Worm (Caenorhabditis elegans) whole organism, L1 larva: Measurements from ENCODE around the gene F58E2.3.
A peak's percentile ranks its signal among the peaks of the same experiment; 100 is the strongest.

Experiments used
- C16A3.4 ChIP-seq: fragments of 150-350 bp; optimal IDR thresholded peaks from 2 replicates; lab custom pipeline; 2014; ENCODE audit warnings: missing biosample characterization, missing genetic modification characterization
- Y116A8C.19 ChIP-seq: sonication (generic microtip); optimal IDR thresholded peaks from 2 replicates; lab custom pipeline; 2016; ENCODE audit warnings: missing compliant biosample characterization, missing genetic modification characterization, borderline replicate concordance
- aha-1 ChIP-seq: fragments of 150-350 bp; optimal IDR thresholded peaks from 2 replicates; lab custom pipeline; 2014; ENCODE audit warnings: missing biosample characterization, missing genetic modification characterization
- alr-1 ChIP-seq: fragments of 200-800 bp; sonication (Bioruptor generic); optimal IDR thresholded peaks from 2 replicates; lab custom pipeline; 2018; ENCODE audit warnings: borderline replicate concordance, mild to moderate bottlenecking, missing genetic modification characterization, missing compliant biosample characterization
- ama-1 ChIP-seq: fragments of 150-350 bp; optimal IDR thresholded peaks from 2 replicates; lab custom pipeline; 2014
- ceh-63 ChIP-seq: fragments of 200-800 bp; sonication (Bioruptor generic); optimal IDR thresholded peaks from 2 replicates; lab custom pipeline; 2018; ENCODE audit warnings: mild to moderate bottlenecking, missing genetic modification characterization, missing compliant biosample characterization
- ceh-82 ChIP-seq, 3 experiments: fragments of 150-350 bp in 1 of 3; sonication (generic microtip) in 2 of 3; optimal IDR thresholded peaks; 2 replicates each; lab custom pipeline; 2014 to 2017; ENCODE audit warnings: missing biosample characterization in 3 of 3, missing genetic modification characterization in 3 of 3
- ceh-90 ChIP-seq: sonication (generic microtip); optimal IDR thresholded peaks from 2 replicates; lab custom pipeline; 2016; ENCODE audit warnings: missing genetic modification characterization, missing compliant biosample characterization
- ces-1 ChIP-seq: fragments of 150-350 bp; optimal IDR thresholded peaks from 2 replicates; lab custom pipeline; 2014; ENCODE audit warnings: missing biosample characterization, missing genetic modification reagents, missing genetic modification characterization
- dsc-1 ChIP-seq: sonication (generic microtip); optimal IDR thresholded peaks from 2 replicates; lab custom pipeline; 2016; ENCODE audit warnings: mild to moderate bottlenecking, missing genetic modification characterization, missing compliant biosample characterization
- efl-1 ChIP-seq, 4 experiments: fragments of 150-350 bp; optimal IDR thresholded peaks in 3 of 4; peaks in 1 of 4; 1 replicate in 1 of 4; 2 replicates in 3 of 4; lab custom pipeline; 2014; ENCODE audit warnings: missing biosample characterization in 2 of 4, missing genetic modification characterization in 2 of 4, missing genetic modification reagents in 2 of 4
- elt-2 ChIP-seq: sonication (generic microtip); optimal IDR thresholded peaks from 2 replicates; lab custom pipeline; 2016; ENCODE audit warnings: missing genetic modification characterization, mild to moderate bottlenecking, inconsistent platforms, missing compliant biosample characterization, missing genetic modification reagents
- elt-3 ChIP-seq, 6 experiments: fragments of 150-350 bp in 1 of 6; sonication (generic microtip); optimal IDR thresholded peaks; 2 replicates each; lab custom pipeline; 2017 to 2018; ENCODE audit warnings: missing biosample characterization in 6 of 6, missing genetic modification characterization in 6 of 6, inconsistent platforms in 1 of 6
- fkh-4 ChIP-seq: sonication (generic microtip); optimal IDR thresholded peaks from 2 replicates; lab custom pipeline; 2016; ENCODE audit warnings: missing compliant biosample characterization, missing genetic modification characterization, borderline replicate concordance
- fkh-8 ChIP-seq: sonication (generic microtip); optimal IDR thresholded peaks from 2 replicates; lab custom pipeline; 2016; ENCODE audit warnings: mild to moderate bottlenecking, missing genetic modification characterization, missing compliant biosample characterization
- fos-1 ChIP-seq: fragments of 150-350 bp; optimal IDR thresholded peaks from 2 replicates; lab custom pipeline; 2014; ENCODE audit warnings: missing biosample characterization, missing genetic modification characterization
- grh-1 ChIP-seq: fragments of 200-800 bp; sonication (Bioruptor generic); IDR thresholded peaks from 2 replicates; pipeline ENCODE4 v1.3.6; 2022; ENCODE audit warnings: missing genetic modification reagents, missing genetic modification characterization, missing compliant biosample characterization
- hpl-2 ChIP-seq: fragments of 150-350 bp; optimal IDR thresholded peaks from 2 replicates; lab custom pipeline; 2014; ENCODE audit warnings: missing biosample characterization, missing genetic modification reagents, missing genetic modification characterization
- isw-1 ChIP-seq: fragments of 200-800 bp; sonication (Bioruptor generic); IDR thresholded peaks from 2 replicates; pipeline ENCODE4 v1.3.6; 2022; ENCODE audit warnings: missing genetic modification characterization, missing compliant biosample characterization
- jun-1 ChIP-seq: fragments of 150-350 bp; optimal IDR thresholded peaks from 2 replicates; lab custom pipeline; 2014; ENCODE audit warnings: missing biosample characterization, missing genetic modification reagents, missing genetic modification characterization
- lin-13 ChIP-seq: fragments of 150-350 bp; optimal IDR thresholded peaks from 2 replicates; lab custom pipeline; 2014; ENCODE audit warnings: missing biosample characterization, missing genetic modification reagents, missing genetic modification characterization
- lin-15B ChIP-seq: fragments of 150-350 bp; sonication (generic microtip); optimal IDR thresholded peaks from 3 replicates; lab custom pipeline; 2014; ENCODE audit warnings: missing biosample characterization, missing genetic modification characterization
- lin-35 ChIP-seq, 2 experiments: fragments of 150-350 bp; optimal IDR thresholded peaks; 2 replicates each; lab custom pipeline; 2014; ENCODE audit warnings: missing biosample characterization in 2 of 2, missing genetic modification characterization in 2 of 2, missing genetic modification reagents in 2 of 2
- lir-3 ChIP-seq: sonication (generic microtip); optimal IDR thresholded peaks from 2 replicates; lab custom pipeline; 2016; ENCODE audit warnings: mild to moderate bottlenecking, missing genetic modification characterization, moderate library complexity, missing compliant biosample characterization; ENCODE audit not compliant: poor library complexity
- lsy-2 ChIP-seq, 2 experiments: fragments of 150-350 bp; optimal IDR thresholded peaks; 2 replicates each; lab custom pipeline; 2014; ENCODE audit warnings: missing biosample characterization in 2 of 2, missing genetic modification characterization in 2 of 2
- mef-2 ChIP-seq: fragments of 150-350 bp; optimal IDR thresholded peaks from 2 replicates; lab custom pipeline; 2014; ENCODE audit warnings: missing biosample characterization, missing genetic modification characterization
- nhr-11 ChIP-seq: fragments of 150-350 bp; optimal IDR thresholded peaks from 2 replicates; lab custom pipeline; 2014; ENCODE audit warnings: missing biosample characterization, missing genetic modification characterization
- nhr-12 ChIP-seq: sonication (generic microtip); optimal IDR thresholded peaks from 2 replicates; lab custom pipeline; 2017; ENCODE audit warnings: missing biosample characterization, missing genetic modification characterization
- nhr-20 ChIP-seq: sonication (generic microtip); optimal IDR thresholded peaks from 2 replicates; lab custom pipeline; 2016; ENCODE audit warnings: mild to moderate bottlenecking, missing genetic modification characterization, missing compliant biosample characterization
- nhr-237 ChIP-seq: fragments of 150-350 bp; optimal IDR thresholded peaks from 2 replicates; lab custom pipeline; 2014; ENCODE audit warnings: missing biosample characterization, missing genetic modification characterization
- nhr-28 ChIP-seq: fragments of 150-350 bp; optimal IDR thresholded peaks from 2 replicates; lab custom pipeline; 2014; ENCODE audit warnings: missing biosample characterization, missing genetic modification characterization
- nhr-47 ChIP-seq: sonication (generic microtip); optimal IDR thresholded peaks from 2 replicates; lab custom pipeline; 2016; ENCODE audit warnings: mild to moderate bottlenecking, missing genetic modification characterization, moderate library complexity, missing compliant biosample characterization
- nhr-76 ChIP-seq: sonication (generic microtip); optimal IDR thresholded peaks from 2 replicates; lab custom pipeline; 2017; ENCODE audit warnings: missing biosample characterization, missing genetic modification characterization
- nhr-77 ChIP-seq: fragments of 150-350 bp; optimal IDR thresholded peaks from 2 replicates; lab custom pipeline; 2014; ENCODE audit warnings: missing biosample characterization, missing genetic modification characterization
- rnt-1 ChIP-seq: sonication (generic microtip); optimal IDR thresholded peaks from 2 replicates; lab custom pipeline; 2016; ENCODE audit warnings: mild to moderate bottlenecking, missing genetic modification characterization, moderate library complexity, missing compliant biosample characterization
- skn-1 ChIP-seq: fragments of 150-350 bp; optimal IDR thresholded peaks from 2 replicates; lab custom pipeline; 2014; ENCODE audit warnings: missing biosample characterization, missing genetic modification characterization
- swsn-7 ChIP-seq: sonication (generic microtip); optimal IDR thresholded peaks from 2 replicates; lab custom pipeline; 2016; ENCODE audit warnings: missing genetic modification characterization, missing compliant biosample characterization
- tbx-2 ChIP-seq: sonication (generic microtip); optimal IDR thresholded peaks from 2 replicates; lab custom pipeline; 2016; ENCODE audit warnings: missing genetic modification characterization, missing compliant biosample characterization
- unc-30 ChIP-seq: sonication (generic microtip); optimal IDR thresholded peaks from 2 replicates; lab custom pipeline; 2017; ENCODE audit warnings: missing biosample characterization, missing genetic modification characterization
- unc-98 ChIP-seq: fragments of 200-800 bp; sonication (Bioruptor generic); IDR thresholded peaks from 2 replicates; pipeline ENCODE4 v1.3.6; 2022; ENCODE audit warnings: missing genetic modification characterization, missing compliant biosample characterization
- vab-15 ChIP-seq: sonication (generic microtip); optimal IDR thresholded peaks from 2 replicates; lab custom pipeline; 2017; ENCODE audit warnings: missing genotype, mild to moderate bottlenecking, missing genetic modification characterization, missing compliant biosample characterization
- xbp-1 ChIP-seq: sonication (generic microtip); optimal IDR thresholded peaks from 2 replicates; lab custom pipeline; 2016; ENCODE audit warnings: missing genetic modification characterization, missing compliant biosample characterization
- zag-1 ChIP-seq: fragments of 150-350 bp; optimal IDR thresholded peaks from 2 replicates; lab custom pipeline; 2014; ENCODE audit warnings: missing biosample characterization, missing genetic modification characterization
- zip-4 ChIP-seq: fragments of 200-800 bp; sonication (Bioruptor generic); optimal IDR thresholded peaks from 2 replicates; lab custom pipeline; 2018; ENCODE audit warnings: mild to moderate bottlenecking, missing genetic modification characterization, moderate library complexity, missing compliant biosample characterization
- ztf-4 ChIP-seq: fragments of 150-350 bp; optimal IDR thresholded peaks from 2 replicates; lab custom pipeline; 2014; ENCODE audit warnings: missing biosample characterization, missing genetic modification characterization

The F58E2.3 gene

ce11 chrIV:3515412-3516046 lies 48.3 kb downstream of the F58E2.3 start (continued):
- peak; percentile 40 for TF ChIP-seq dsc-1 (tag; lab: Kevin White, UChicago)
- TF ChIP-seq lsy-2 (tag; optimal IDR thresholded peaks at IDR 0.05; lab: Kevin White, UChicago), result peak; percentile 34 to 70
- peak; percentile 63 for TF ChIP-seq swsn-7 (tag; lab: Kevin White, UChicago)
- no peak for TF ChIP-seq zag-1
- peak; percentile 38 for TF ChIP-seq tbx-2 (tag; lab: Kevin White, UChicago)
- TF ChIP-seq fkh-8 (tag; lab: Kevin White, UChicago), result peak; percentile 37
- no peak for TF ChIP-seq nhr-12 (tag; lab: Kevin White, UChicago)
- no peak for TF ChIP-seq vab-15
- peak; percentile 58 for TF ChIP-seq jun-1 (tag; lab: Kevin White, UChicago)
- TF ChIP-seq lin-13 (GFP tag; lab: Kevin White, UChicago), result peak; percentile 14
- peak; percentile 62 to 63 for TF ChIP-seq lin-35 (GFP tag; optimal IDR thresholded peaks at IDR 0.05; lab: Kevin White, UChicago)
- TF ChIP-seq nhr-47 (tag; lab: Kevin White, UChicago), result peak; percentile 55
- TF ChIP-seq nhr-77 (tag; lab: Kevin White, UChicago), result peak; percentile 35
- peak; percentile 61 to 71 for TF ChIP-seq efl-1 (optimal IDR thresholded peaks at IDR 0.05; lab: Kevin White, UChicago)
- peak; percentile 49 to 96 for TF ChIP-seq efl-1 (GFP tag; optimal IDR thresholded peaks at IDR 0.05 in 1 of 2; lab: Kevin White, UChicago)
- no peak for TF ChIP-seq elt-2 (tag; lab: Kevin White, UChicago)
- peak; percentile 50 for TF ChIP-seq zip-4 (GFP tag; lab: Kevin White, UChicago)
- TF ChIP-seq C16A3.4 (tag; lab: Kevin White, UChicago), result peak; percentile 24
- TF ChIP-seq, all 84 proteins: peak for 28

ce11 chrIV:3516586-3516985 lies 49.4 kb downstream of the F58E2.3 start, which contains the start of gene unc-33:
TSS of gene unc-33 (plus strand) at chrIV:3516886.
- no peak for TF ChIP-seq zip-4 (GFP tag; lab: Kevin White, UChicago)
- TF ChIP-seq nhr-20 (tag; lab: Kevin White, UChicago), result no peak
- TF ChIP-seq ama-1, result no peak
- TF ChIP-seq lir-3 (tag; lab: Kevin White, UChicago), result no peak
- TF ChIP-seq alr-1 (tag; lab: Kevin White, UChicago), result no peak
- no peak for TF ChIP-seq nhr-12 (tag; lab: Kevin White, UChicago)
- no peak for TF ChIP-seq Y116A8C.19 (tag; lab: Kevin White, UChicago)
- no peak for TF ChIP-seq hpl-2 (GFP tag; lab: Kevin White, UChicago)

- TF ChIP-seq elt-3 (tag; optimal IDR thresholded peaks at IDR 0.05; lab: Kevin White, UChicago) (no peak), unc-98 (GFP tag; lab: Robert Waterston, UW) (no peak), nhr-28 (no peak), ces-1 (GFP tag; lab: Kevin White, UChicago) (no peak), aha-1 (tag; lab: Kevin White, UChicago) (no peak), fkh-4 (tag; lab: Kevin White, UChicago) (no peak), C16A3.4 (tag; lab: Kevin White, UChicago) (no peak), ceh-82 (tag; optimal IDR thresholded peaks at IDR 0.05; lab: Kevin White, UChicago) (no peak)
These were observed 50.4 kb downstream of the F58E2.3 start for ce11 chrIV:3517582-3517981.

ce11 chrIV:3519352-3519751 lies 52.1 kb downstream of the F58E2.3 start:
- TF ChIP-seq ztf-4 (tag; lab: Kevin White, UChicago) (no peak), skn-1 (tag; lab: Kevin White, UChicago) (no peak), rnt-1 (tag; lab: Kevin White, UChicago) (no peak), fos-1 (tag; lab: Kevin White, UChicago) (no peak), nhr-237 (tag; lab: Kevin White, UChicago) (no peak), lin-13 (GFP tag; lab: Kevin White, UChicago) (peak; percentile 3), nhr-47 (tag; lab: Kevin White, UChicago) (peak; percentile 74), vab-15 (no peak), isw-1 (GFP tag; lab: Robert Waterston, UW) (peak; percentile 54), xbp-1 (tag; lab: Kevin White, UChicago) (peak; percentile 48), ceh-63 (GFP tag; lab: Kevin White, UChicago) (no peak), lin-15B (tag; lab: Kevin White, UChicago) (no peak), nhr-76 (tag; lab: Kevin White, UChicago) (no peak), fkh-8 (tag; lab: Kevin White, UChicago) (peak; percentile 8), nhr-28 (no peak), grh-1 (GFP tag; lab: Robert Waterston, UW) (no peak), ceh-90 (tag; lab: Kevin White, UChicago) (no peak), nhr-11 (tag; lab: Kevin White, UChicago) (no peak), mef-2 (tag; lab: Kevin White, UChicago) (no peak), elt-2 (tag; lab: Kevin White, UChicago) (no peak), aha-1 (tag; lab: Kevin White, UChicago) (no peak), unc-30 (tag; lab: Kevin White, UChicago) (no peak), lir-3 (tag; lab: Kevin White, UChicago) (no peak)
